Worm (Caenorhabditis elegans): ENCODE measurements around the gene his-35.

Gene his-35

DNA sequence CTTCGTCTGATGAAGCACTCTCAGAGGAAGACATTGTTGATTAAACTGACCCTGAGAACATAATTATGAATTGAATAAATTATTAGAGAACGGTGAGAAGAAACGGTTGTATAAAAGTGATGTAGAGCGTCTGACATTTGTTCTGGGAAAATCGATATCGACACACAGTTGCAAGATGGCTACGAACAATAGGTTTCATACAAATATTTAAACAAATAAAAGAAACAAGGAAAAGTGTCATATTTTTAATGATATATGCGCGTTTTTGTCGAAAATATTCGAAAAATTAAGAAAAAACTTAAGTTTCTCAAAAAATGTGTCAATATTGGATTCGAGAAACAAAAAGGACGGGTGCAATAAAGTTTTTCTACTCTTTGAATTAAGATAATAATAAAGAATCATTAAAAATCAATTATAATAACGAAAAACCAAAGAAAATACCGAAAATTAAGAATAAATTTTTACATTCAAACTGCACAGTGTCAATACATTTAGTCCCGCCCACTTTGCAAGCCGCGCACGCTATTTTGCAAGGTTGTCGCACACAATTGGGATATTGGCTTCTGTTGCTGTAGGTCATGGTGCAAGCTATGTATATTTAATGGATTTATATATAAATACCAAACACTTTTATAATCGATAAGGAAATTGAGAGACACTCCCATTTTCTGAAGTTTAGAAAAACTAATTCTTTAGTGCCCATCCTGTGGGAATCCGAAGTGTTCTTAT lies 37.7 kb upstream of the his-35 start, which contains the start of gene rtfo-1 (continued):
- TF ChIP-seq K11D2.4 (GFP tag; IDR thresholded peaks at IDR 0.05) = no peak
- no peak for TF ChIP-seq tbx-9 (tag; optimal IDR thresholded peaks at IDR 0.05; ENCODE audit: borderline replicate concordance)
- TF ChIP-seq xnd-1 (tag; optimal IDR thresholded peaks at IDR 0.05) = no peak
- TF ChIP-seq ceh-100 (GFP tag; IDR thresholded peaks at IDR 0.05) = no peak
- no peak for TF ChIP-seq snpc-3.4 (tag; optimal IDR thresholded peaks at IDR 0.05)
- TF ChIP-seq C06A6.2 (GFP tag; conservative IDR thresholded peaks at IDR 0.05) = no peak
- no peak for TF ChIP-seq sdz-38 (tag; optimal IDR thresholded peaks at IDR 0.05)
- TF ChIP-seq ama-1 (optimal IDR thresholded peaks at IDR 0.05) = no peak
- no peak for TF ChIP-seq ama-1 (GFP tag; optimal IDR thresholded peaks at IDR 0.05)
- TF ChIP-seq lin-54 (GFP tag; optimal IDR thresholded peaks at IDR 0.05) = no peak
- no peak for TF ChIP-seq dox-1 (GFP tag; IDR thresholded peaks at IDR 0.05)
- no peak for TF ChIP-seq repo-1 (tag; optimal IDR thresholded peaks at IDR 0.05)

- no peak for TF ChIP-seq ZK185.1 (tag; optimal IDR thresholded peaks at IDR 0.05; ENCODE audit: poor library complexity, severe bottlenecking)
- no peak for TF ChIP-seq ama-1 (optimal IDR thresholded peaks at IDR 0.05)
- no peak for TF ChIP-seq ama-1 (GFP tag; optimal IDR thresholded peaks at IDR 0.05)
- no peak for TF ChIP-seq F49E8.2 (tag; optimal IDR thresholded peaks at IDR 0.05; ENCODE audit: insufficient read depth)
- TF ChIP-seq nfyb-1 (GFP tag; IDR thresholded peaks at IDR 0.05) = no peak
- TF ChIP-seq let-607 (tag; optimal IDR thresholded peaks at IDR 0.05) = no peak
- TF ChIP-seq ceh-91 (GFP tag; IDR thresholded peaks at IDR 0.05) = no peak
- TF ChIP-seq cebp-2 (GFP tag; IDR thresholded peaks at IDR 0.05) = no peak
- TF ChIP-seq xnd-1 (tag; optimal IDR thresholded peaks at IDR 0.05) = no peak
- TF ChIP-seq F23B12.7 (tag; optimal IDR thresholded peaks at IDR 0.05; ENCODE audit: insufficient read depth) = no peak
- TF ChIP-seq somi-1 (GFP tag; optimal IDR thresholded peaks at IDR 0.05) = no peak
- no peak for TF ChIP-seq ztf-28 (GFP tag; IDR thresholded peaks at IDR 0.05)
- TF ChIP-seq dpl-1 (GFP tag; optimal IDR thresholded peaks at IDR 0.05) = no peak
- no peak for TF ChIP-seq lin-26 (GFP tag; IDR thresholded peaks at IDR 0.05)
- TF ChIP-seq F22D6.2 (tag; optimal IDR thresholded peaks at IDR 0.05) = no peak
- TF ChIP-seq B0336.3 (GFP tag; IDR thresholded peaks at IDR 0.05) = no peak
Observed at ce11 chrV:9576991-9577390, 31.9 kb upstream of the his-35 start, which contains the start of gene F25B3.2. Gene F25B3.2 (plus strand): TSS chrV:9577291.

- TF ChIP-seq pha-4 (tag; optimal IDR thresholded peaks at IDR 0.05) = no peak
- TF ChIP-seq F37B4.10 (GFP tag; IDR thresholded peaks at IDR 0.05) = no peak
- no peak for TF ChIP-seq K12H6.12 (tag; optimal IDR thresholded peaks at IDR 0.05)
- no peak for TF ChIP-seq snpc-4 (GFP tag; optimal IDR thresholded peaks at IDR 0.05)
- TF ChIP-seq snpc-4 (tag; optimal IDR thresholded peaks at IDR 0.05) = no peak
- no peak for TF ChIP-seq zim-3 (tag; optimal IDR thresholded peaks at IDR 0.05)
- TF ChIP-seq tbp1 (GFP tag; optimal IDR thresholded peaks at IDR 0.05) = no peak
- TF ChIP-seq ztf-25 (GFP tag; IDR thresholded peaks at IDR 0.05) = no peak
- TF ChIP-seq nhr-120 (GFP tag; IDR thresholded peaks at IDR 0.05) = no peak
- TF ChIP-seq ets-4 (GFP tag; optimal IDR thresholded peaks at IDR 0.05) = no peak
- no peak for TF ChIP-seq dox-1 (GFP tag; IDR thresholded peaks at IDR 0.05)
- no peak for TF ChIP-seq nhr-27 (tag; optimal IDR thresholded peaks at IDR 0.05)
- TF ChIP-seq madf-10 (tag; optimal IDR thresholded peaks at IDR 0.05) = no peak
- no peak for TF ChIP-seq rpc-1 (optimal IDR thresholded peaks at IDR 0.05)
- no peak for TF ChIP-seq rpc-1 (tag; optimal IDR thresholded peaks at IDR 0.05)
- TF ChIP-seq ccch-3 (GFP tag; optimal IDR thresholded peaks at IDR 0.05) = no peak
- no peak for TF ChIP-seq lin-26 (GFP tag; IDR thresholded peaks at IDR 0.05)
Observed at ce11 chrV:9571673-9572072, 26.6 kb upstream of the his-35 start.

Measured in whole organism, young adult.